Fruit fly (Drosophila melanogaster) whole organism, embryonic: ENCODE measurements around the gene Aef1.
A peak's percentile ranks its signal among the peaks of the same experiment; 100 is the strongest.

Source experiments
- Aef1 ChIP-seq: fragments of 200-800 bp; sonication (Bioruptor generic); IDR thresholded peaks from 3 replicates; pipeline ENCODE4 v1.3.6; 2022; ENCODE audit warnings: missing biosample characterization, missing genetic modification characterization
- Awh ChIP-seq: fragments of 200-800 bp; sonication (Bioruptor generic); IDR thresholded peaks from 2 replicates; pipeline ENCODE4, ENCODE4 v1.3.6; 2022; ENCODE audit warnings: missing biosample characterization, missing genetic modification characterization
- B-H1 ChIP-seq: fragments of 200-800 bp; sonication (Bioruptor generic); IDR thresholded peaks from 3 replicates; pipeline ENCODE4 v1.3.6; 2022; ENCODE audit warnings: missing biosample characterization, missing genetic modification characterization
- Bdp1 ChIP-seq: fragments of 200-800 bp; sonication (Bioruptor generic); optimal IDR thresholded peaks from 3 replicates; lab custom pipeline; 2016; ENCODE audit warnings: missing biosample characterization, missing genetic modification characterization
- CG15269 ChIP-seq: fragments of 200-800 bp; sonication (Bioruptor generic); optimal IDR thresholded peaks from 2 replicates; lab custom pipeline; 2018; ENCODE audit warnings: missing biosample characterization, mild to moderate bottlenecking, missing genetic modification characterization, moderate library complexity
- CG15479 ChIP-seq: fragments of 200-800 bp; sonication (Bioruptor generic); optimal IDR thresholded peaks from 3 replicates; lab custom pipeline; 2019; ENCODE audit warnings: missing biosample characterization, mild to moderate bottlenecking, missing genetic modification characterization, moderate library complexity
- CG15696 ChIP-seq: fragments of 200-800 bp; sonication (Bioruptor generic); optimal IDR thresholded peaks from 2 replicates; lab custom pipeline; 2019; ENCODE audit warnings: missing biosample characterization, mild to moderate bottlenecking, missing genetic modification characterization, moderate library complexity
- CG2875 ChIP-seq: fragments of 200-800 bp; sonication (Bioruptor generic); optimal IDR thresholded peaks from 2 replicates; lab custom pipeline; 2017; ENCODE audit warnings: missing biosample characterization, mild to moderate bottlenecking, missing genetic modification characterization, missing genetic modification reagents
- CG4282 ChIP-seq: fragments of 200-800 bp; sonication (Bioruptor generic); optimal IDR thresholded peaks from 2 replicates; lab custom pipeline; 2016; ENCODE audit warnings: missing biosample characterization, missing genetic modification characterization
- CG6683 ChIP-seq: fragments of 200-800 bp; sonication (Bioruptor generic); optimal IDR thresholded peaks from 2 replicates; lab custom pipeline; 2017; ENCODE audit warnings: missing biosample characterization, mild to moderate bottlenecking, missing genetic modification characterization, missing genetic modification reagents
- CG7786 ChIP-seq: fragments of 200-800 bp; sonication (Bioruptor generic); optimal IDR thresholded peaks from 2 replicates; lab custom pipeline; 2016; ENCODE audit warnings: missing biosample characterization, missing genetic modification characterization
- CG8924 ChIP-seq: fragments of 200-800 bp; optimal IDR thresholded peaks from 3 replicates; lab custom pipeline; 2019; ENCODE audit warnings: missing biosample characterization, mild to moderate bottlenecking, missing genetic modification characterization, moderate library complexity
- CG9727 ChIP-seq: fragments of 200-800 bp; sonication (Bioruptor generic); optimal IDR thresholded peaks from 3 replicates; lab custom pipeline; 2017; ENCODE audit warnings: missing biosample characterization, mild to moderate bottlenecking, missing genetic modification characterization
- CrebB ChIP-seq: fragments of 200-800 bp; sonication (Bioruptor generic); optimal IDR thresholded peaks from 3 replicates; lab custom pipeline; 2018; ENCODE audit warnings: missing biosample characterization, mild to moderate bottlenecking, missing genetic modification characterization
- Deaf1 ChIP-seq: fragments of 200-800 bp; optimal IDR thresholded peaks from 3 replicates; lab custom pipeline; 2019; ENCODE audit warnings: missing biosample characterization, mild to moderate bottlenecking, missing genetic modification characterization, moderate library complexity
- Dek ChIP-seq: fragments of 200-800 bp; sonication (Bioruptor generic); optimal IDR thresholded peaks from 3 replicates; lab custom pipeline; 2019; ENCODE audit warnings: missing biosample characterization, mild to moderate bottlenecking, missing genetic modification characterization, moderate library complexity
- Fer1 ChIP-seq: fragments of 200-800 bp; sonication (Bioruptor generic); optimal IDR thresholded peaks from 2 replicates; lab custom pipeline; 2017; ENCODE audit warnings: missing biosample characterization, mild to moderate bottlenecking, missing genetic modification characterization
- Fer3 ChIP-seq: fragments of 200-800 bp; sonication (Bioruptor generic); optimal IDR thresholded peaks from 2 replicates; lab custom pipeline; 2018; ENCODE audit warnings: missing biosample characterization, mild to moderate bottlenecking, missing genetic modification characterization, moderate library complexity
- H15 ChIP-seq: fragments of 200-800 bp; sonication (Bioruptor generic); IDR thresholded peaks from 3 replicates; pipeline ENCODE4 v1.3.6; 2022; ENCODE audit warnings: missing biosample characterization, missing genetic modification characterization
- HLHmδ ChIP-seq: fragments of 200-800 bp; sonication (Bioruptor generic); optimal IDR thresholded peaks from 2 replicates; lab custom pipeline; 2018; ENCODE audit warnings: missing biosample characterization, mild to moderate bottlenecking, missing genetic modification characterization, moderate library complexity
- HmgZ ChIP-seq: fragments of 200-800 bp; sonication (Bioruptor generic); optimal IDR thresholded peaks from 2 replicates; lab custom pipeline; 2018; ENCODE audit warnings: missing biosample characterization, mild to moderate bottlenecking, missing genetic modification characterization
- Hr78 ChIP-seq, 2 experiments: fragments of 200-800 bp in 1 of 2; fragments of >200 bp in 1 of 2; sonication (Bioruptor generic) in 1 of 2; optimal IDR thresholded peaks; 2 replicates each; lab custom pipeline; 2017 to 2019; ENCODE audit warnings: missing biosample characterization in 2 of 2, missing genetic modification characterization in 2 of 2, mild to moderate bottlenecking in 1 of 2, moderate library complexity in 1 of 2
- Mad ChIP-seq: fragments of 200-800 bp; sonication (Bioruptor generic); optimal IDR thresholded peaks from 2 replicates; lab custom pipeline; 2016; ENCODE audit warnings: missing biosample characterization, missing genetic modification characterization
- Meics ChIP-seq: fragments of 200-800 bp; sonication (Bioruptor generic); optimal IDR thresholded peaks from 2 replicates; lab custom pipeline; 2017; ENCODE audit warnings: missing biosample characterization, mild to moderate bottlenecking, missing genetic modification characterization
- Mes4 ChIP-seq: fragments of 200-800 bp; sonication (Bioruptor generic); optimal IDR thresholded peaks from 2 replicates; lab custom pipeline; 2016; ENCODE audit warnings: missing biosample characterization, missing genetic modification characterization
- NK7.1 ChIP-seq: fragments of 200-800 bp; sonication (Bioruptor generic); optimal IDR thresholded peaks from 3 replicates; lab custom pipeline; 2016; ENCODE audit warnings: missing biosample characterization, missing genetic modification characterization
- Nf-YB ChIP-seq: fragments of 200-800 bp; sonication (Bioruptor generic); optimal IDR thresholded peaks from 3 replicates; lab custom pipeline; 2019; ENCODE audit warnings: missing biosample characterization, mild to moderate bottlenecking, missing genetic modification characterization, moderate library complexity
- Oaz ChIP-seq: fragments of 200-800 bp; sonication (Bioruptor generic); IDR thresholded peaks from 2 replicates; pipeline ENCODE4 v1.3.6; 2022; ENCODE audit warnings: missing biosample characterization, missing genetic modification characterization
- Ravus ChIP-seq: fragments of 200-800 bp; sonication (Bioruptor generic); IDR thresholded peaks from 2 replicates; pipeline ENCODE4 v1.3.6; 2022; ENCODE audit warnings: missing biosample characterization, missing genetic modification characterization
- Spps ChIP-seq: fragments of 200-800 bp; sonication (Bioruptor generic); optimal IDR thresholded peaks from 2 replicates; lab custom pipeline; 2018; ENCODE audit warnings: missing biosample characterization, mild to moderate bottlenecking, missing genetic modification characterization
- Xrp1 ChIP-seq: fragments of 200-800 bp; sonication (Bioruptor generic); IDR thresholded peaks from 2 replicates; pipeline ENCODE4 v1.3.6; 2022; ENCODE audit warnings: missing biosample characterization, missing genetic modification characterization
- ato ChIP-seq: fragments of 200-800 bp; sonication (Bioruptor generic); IDR thresholded peaks from 2 replicates; pipeline ENCODE4 v1.3.6; 2022; ENCODE audit warnings: missing biosample characterization, missing genetic modification characterization; ENCODE audit not compliant: partially characterized antibody
- bsh ChIP-seq, 2 experiments: fragments of 200-800 bp; sonication (Bioruptor generic); optimal IDR thresholded peaks; 2 replicates each; lab custom pipeline; 2017 to 2018; ENCODE audit warnings: mild to moderate bottlenecking in 2 of 2, missing biosample characterization in 2 of 2, missing genetic modification characterization in 2 of 2, moderate library complexity in 1 of 2
- da ChIP-seq: fragments of 200-800 bp; sonication (Bioruptor generic); optimal IDR thresholded peaks from 2 replicates; lab custom pipeline; 2016; ENCODE audit warnings: missing biosample characterization, missing genetic modification characterization
- fd102C ChIP-seq: fragments of 200-800 bp; sonication (Bioruptor generic); optimal IDR thresholded peaks from 2 replicates; lab custom pipeline; 2018; ENCODE audit warnings: missing biosample characterization, mild to moderate bottlenecking, missing genetic modification characterization, moderate library complexity
- gem ChIP-seq: fragments of 200-800 bp; sonication (Bioruptor generic); optimal IDR thresholded peaks from 2 replicates; lab custom pipeline; 2019; ENCODE audit warnings: missing biosample characterization, mild to moderate bottlenecking, missing genetic modification characterization, moderate library complexity
- grau ChIP-seq: fragments of 200-800 bp; optimal IDR thresholded peaks from 3 replicates; lab custom pipeline; 2019; ENCODE audit warnings: missing biosample characterization, mild to moderate bottlenecking, missing genetic modification characterization, moderate library complexity
- gsb ChIP-seq: fragments of 200-800 bp; sonication (Bioruptor generic); IDR thresholded peaks from 2 replicates; pipeline ENCODE4 v1.3.6; 2022; ENCODE audit warnings: missing biosample characterization, missing genetic modification characterization
- hb ChIP-seq: fragments of 200-800 bp; sonication (Bioruptor generic); IDR thresholded peaks from 3 replicates; pipeline ENCODE4 v1.3.6; 2022; ENCODE audit warnings: missing biosample characterization, missing genetic modification characterization; ENCODE audit not compliant: partially characterized antibody
- lbe ChIP-seq: fragments of 200-800 bp; sonication (Bioruptor generic); optimal IDR thresholded peaks from 2 replicates; lab custom pipeline; 2016; ENCODE audit warnings: missing biosample characterization, mild to moderate bottlenecking, missing genetic modification characterization
- org-1 ChIP-seq: fragments of 200-800 bp; sonication (Bioruptor generic); optimal IDR thresholded peaks from 2 replicates; lab custom pipeline; 2017; ENCODE audit warnings: missing biosample characterization, missing genetic modification characterization
- repo ChIP-seq: fragments of 200-800 bp; sonication (Bioruptor generic); optimal IDR thresholded peaks from 2 replicates; lab custom pipeline; 2016; ENCODE audit warnings: missing biosample characterization, missing genetic modification characterization
- scrt ChIP-seq: fragments of 200-800 bp; sonication (Bioruptor generic); optimal IDR thresholded peaks from 2 replicates; lab custom pipeline; 2018; ENCODE audit warnings: missing biosample characterization, mild to moderate bottlenecking, missing genetic modification characterization, moderate library complexity
- sens ChIP-seq: fragments of 200-800 bp; sonication (Bioruptor generic); peaks from one replicate; lab custom pipeline; 2016; ENCODE audit warnings: missing biosample characterization, missing genetic modification characterization
- slbo ChIP-seq: fragments of 200-800 bp; sonication (Bioruptor generic); IDR thresholded peaks from 2 replicates; pipeline ENCODE4 v1.3.6; 2022; ENCODE audit warnings: missing biosample characterization, missing genetic modification characterization
- slou ChIP-seq: fragments of 200-800 bp; sonication (Bioruptor generic); optimal IDR thresholded peaks from 3 replicates; lab custom pipeline; 2016; ENCODE audit warnings: missing biosample characterization, missing genetic modification characterization
- slp2 ChIP-seq: fragments of 200-800 bp; sonication (Bioruptor generic); optimal IDR thresholded peaks from 2 replicates; lab custom pipeline; 2016; ENCODE audit warnings: missing biosample characterization, missing genetic modification characterization
- sug ChIP-seq: fragments of 200-800 bp; optimal IDR thresholded peaks from 2 replicates; lab custom pipeline; 2019; ENCODE audit warnings: missing biosample characterization, mild to moderate bottlenecking, missing genetic modification characterization, moderate library complexity
- tgo ChIP-seq: fragments of 200-800 bp; sonication (Bioruptor generic); IDR thresholded peaks from 3 replicates; pipeline ENCODE4 v1.3.6; 2022; ENCODE audit warnings: missing biosample characterization, missing genetic modification characterization
- tll ChIP-seq, 2 experiments: fragments of 200-800 bp in 1 of 2; fragments of >200 bp in 1 of 2; sonication (Bioruptor generic) in 1 of 2; optimal IDR thresholded peaks; 2 replicates each; lab custom pipeline; 2017 to 2019; ENCODE audit warnings: missing biosample characterization in 2 of 2, missing genetic modification characterization in 2 of 2, mild to moderate bottlenecking in 1 of 2, moderate library complexity in 1 of 2
- zen ChIP-seq: fragments of 200-800 bp; sonication (Bioruptor generic); optimal IDR thresholded peaks from 3 replicates; lab custom pipeline; 2018; ENCODE audit warnings: missing biosample characterization, mild to moderate bottlenecking, missing genetic modification characterization, moderate library complexity

Aef1 gene

DNA sequence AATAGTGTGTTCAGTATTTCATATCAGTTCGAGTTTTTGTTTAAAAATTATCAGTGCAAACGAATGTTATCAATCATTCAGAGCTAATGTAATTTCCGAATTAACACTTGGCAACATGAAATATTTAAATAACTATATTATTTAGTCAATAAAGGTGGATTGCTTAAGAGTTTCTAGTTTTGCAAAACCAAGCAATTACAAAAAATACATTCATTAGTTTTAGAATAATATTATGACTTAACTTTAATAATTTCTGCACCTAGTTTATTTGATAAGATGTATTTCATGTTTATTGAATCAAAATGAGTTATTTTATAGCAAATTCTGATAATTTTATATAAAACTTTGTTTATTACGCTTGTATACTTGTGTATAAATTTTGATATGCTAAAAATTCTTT is 49.8 kb upstream of the Aef1 start (continued):
- TF ChIP-seq CG15696 (no peak), ato (GFP tag; lab: Robert Waterston, UW) (no peak), org-1 (no peak), Dek (tag; lab: Kevin White, UChicago) (no peak), Bdp1 (GFP tag; lab: Kevin White, UChicago) (no peak), slbo (0 out of 2 replicates have a peak, but pooled peaks have one; percentile 15), CG9727 (no peak), Fer1 (no peak), zen (tag; lab: Kevin White, UChicago) (no peak), slou (GFP tag; lab: Kevin White, UChicago) (no peak), bsh (GFP tag; optimal IDR thresholded peaks at IDR 0.05; lab: Kevin White, UChicago) (no peak), gsb (no peak), Fer3 (tag; lab: Kevin White, UChicago) (no peak), tgo (no peak), Nf-YB (no peak), hb (GFP tag; lab: Robert Waterston, UW) (no peak), Mes4 (GFP tag; lab: Kevin White, UChicago) (no peak), CG15269 (tag; lab: Kevin White, UChicago) (peak; percentile 8), tll (GFP tag; optimal IDR thresholded peaks at IDR 0.05; lab: Kevin White, UChicago) (no peak), fd102C (no peak), Aef1 (GFP tag; lab: Robert Waterston, UW) (no peak), Hr78 (GFP tag; optimal IDR thresholded peaks at IDR 0.05; lab: Kevin White, UChicago) (no peak), CG15479 (GFP tag; lab: Kevin White, UChicago) (no peak), Ravus (GFP tag; lab: Robert Waterston, UW) (no peak), NK7.1 (GFP tag; lab: Kevin White, UChicago) (no peak), grau (tag; lab: Kevin White, UChicago) (peak; percentile 52), B-H1 (GFP tag; lab: Robert Waterston, UW) (no peak), Oaz (GFP tag; lab: Robert Waterston, UW) (no peak), Mad (no peak), CG2875 (no peak), gem (tag; lab: Kevin White, UChicago) (peak; percentile 45), CG8924 (tag; lab: Kevin White, UChicago) (no peak), da (GFP tag; lab: Kevin White, UChicago) (no peak), sens (GFP tag; lab: Kevin White, UChicago) (no peak), slp2 (GFP tag; lab: Kevin White, UChicago) (no peak), Awh (GFP tag; lab: Robert Waterston, UW) (no peak), Xrp1 (GFP tag; lab: Robert Waterston, UW) (no peak), CrebB (tag; lab: Kevin White, UChicago) (no peak), Spps (tag; lab: Kevin White, UChicago) (no peak), H15 (GFP tag; lab: Robert Waterston, UW) (no peak), sug (tag; lab: Kevin White, UChicago) (peak; percentile 16), repo (GFP tag; lab: Kevin White, UChicago) (no peak), lbe (GFP tag; lab: Kevin White, UChicago) (no peak), HmgZ (tag; lab: Kevin White, UChicago) (no peak), Meics (GFP tag; lab: Kevin White, UChicago) (peak; percentile 59), HLHmδ (GFP tag; lab: Kevin White, UChicago) (no peak), CG6683 (GFP tag; lab: Kevin White, UChicago) (no peak), scrt (no peak), Deaf1 (tag; lab: Kevin White, UChicago) (peak; percentile 10), CG4282 (no peak), CG7786 (GFP tag; lab: Kevin White, UChicago) (no peak)
